Fruit fly (Drosophila melanogaster): ENCODE results near the gene e.

DNA sequence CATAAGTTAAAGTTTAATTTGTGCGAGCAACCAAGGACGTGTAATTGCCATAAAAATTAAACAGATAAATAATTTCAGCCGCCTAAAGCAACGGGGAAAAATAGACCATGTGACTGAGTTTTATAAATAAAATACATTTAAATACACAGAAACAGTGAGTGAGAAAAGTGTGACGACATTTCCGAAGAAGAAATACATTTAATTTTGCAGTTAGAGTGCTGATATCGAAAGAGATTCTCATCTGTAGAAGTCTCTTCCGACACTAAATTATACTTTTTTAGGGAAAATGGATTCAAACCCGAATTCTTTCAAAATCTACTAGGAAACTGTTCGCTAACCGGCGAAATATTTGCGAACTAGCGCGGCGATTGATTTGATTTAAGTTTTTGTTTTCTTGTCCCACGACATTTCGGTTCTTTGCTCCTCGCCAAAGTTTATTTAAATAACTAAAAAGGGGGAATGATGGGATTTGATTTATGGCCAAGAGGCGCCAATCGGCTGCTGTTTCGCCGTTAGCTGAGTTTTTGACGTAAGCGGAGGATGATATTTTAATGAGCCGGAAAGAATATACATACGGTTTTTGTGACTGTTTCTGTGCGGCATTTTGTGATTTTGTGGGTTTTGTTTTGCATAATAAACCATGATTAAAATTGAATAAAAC lies 47.3 kb downstream of the e start:
- TF ChIP-seq rgr (GFP tag; optimal IDR thresholded peaks at IDR 0.05) (no peak), N (GFP tag; optimal IDR thresholded peaks at IDR 0.05) (no peak), OdsH (GFP tag; optimal IDR thresholded peaks at IDR 0.05) (no peak), fru (GFP tag; optimal IDR thresholded peaks at IDR 0.05) (no peak)

All from whole organism, wandering third instar larva.